Worm (Caenorhabditis elegans): Measurements from ENCODE around the gene Y50E8A.12.

DNA sequence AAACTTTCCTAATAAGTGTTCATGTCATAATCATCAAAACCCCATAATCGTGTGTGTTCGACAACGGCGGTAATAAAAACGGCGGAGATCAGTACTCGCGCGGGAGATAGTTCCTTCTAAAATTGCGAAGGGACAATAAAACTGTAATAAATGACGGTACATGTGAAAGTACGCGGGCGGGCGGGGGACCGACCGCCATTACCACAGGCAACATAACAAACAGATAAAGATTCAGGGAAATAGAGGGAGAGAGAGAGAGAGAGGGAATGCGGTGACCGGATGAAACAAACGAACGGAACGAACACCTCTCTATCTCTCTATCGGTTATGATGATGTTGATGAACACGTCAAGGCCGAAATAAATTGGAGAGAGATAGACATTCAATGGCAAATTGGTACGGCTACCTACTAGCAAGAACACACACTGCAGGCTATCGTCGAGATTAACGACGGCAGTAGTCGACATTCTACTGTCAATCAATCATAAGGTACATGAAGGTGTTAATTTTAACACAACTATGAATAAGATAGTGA lies 22.3 kb upstream of the Y50E8A.12 start:
- TF ChIP-seq klf-2 (GFP tag; conservative IDR thresholded peaks at IDR 0.05) (no peak), ztf-29 (GFP tag; IDR thresholded peaks at IDR 0.05) (no peak), T22C8.4 (GFP tag; IDR thresholded peaks at IDR 0.05) (no peak)

Data from whole organism, midembryonic.